Fruit fly (Drosophila melanogaster) whole organism, embryonic: Measurements from ENCODE around the gene CG15803.

Experiments
- B-H2 ChIP-seq: fragments of 200-800 bp; sonication (Bioruptor generic); optimal IDR thresholded peaks from 2 replicates; lab custom pipeline; 2018; ENCODE audit warnings: missing biosample characterization, mild to moderate bottlenecking, missing genetic modification characterization
- Bteb2 ChIP-seq: fragments of 200-800 bp; sonication (Bioruptor generic); optimal IDR thresholded peaks from 2 replicates; lab custom pipeline; 2016; ENCODE audit warnings: missing biosample characterization, missing genetic modification characterization
- CG10267 ChIP-seq: fragments of 200-800 bp; sonication (Bioruptor generic); optimal IDR thresholded peaks from 2 replicates; lab custom pipeline; 2018; ENCODE audit warnings: missing biosample characterization, mild to moderate bottlenecking, missing genetic modification characterization, moderate library complexity
- CG11093 ChIP-seq: fragments of 200-800 bp; sonication (Bioruptor generic); IDR thresholded peaks from 3 replicates; pipeline ENCODE4 v1.3.6; 2022; ENCODE audit warnings: missing biosample characterization, missing genetic modification characterization
- CG11696 ChIP-seq: fragments of 200-800 bp; sonication (Bioruptor generic); IDR thresholded peaks from 2 replicates; pipeline ENCODE4 v1.3.6; 2022; ENCODE audit warnings: missing biosample characterization, missing genetic modification characterization
- CG12236 ChIP-seq: fragments of 200-800 bp; sonication (Bioruptor generic); optimal IDR thresholded peaks from 2 replicates; lab custom pipeline; 2016; ENCODE audit warnings: missing biosample characterization, missing genetic modification characterization
- CG14860 ChIP-seq: fragments of 200-800 bp; sonication (Bioruptor generic); IDR thresholded peaks from 3 replicates; pipeline ENCODE4 v1.3.6; 2022; ENCODE audit warnings: missing biosample characterization, missing genetic modification characterization; ENCODE audit not compliant: partially characterized antibody
- CG15696 ChIP-seq: fragments of 200-800 bp; sonication (Bioruptor generic); optimal IDR thresholded peaks from 2 replicates; lab custom pipeline; 2019; ENCODE audit warnings: missing biosample characterization, mild to moderate bottlenecking, missing genetic modification characterization, moderate library complexity
- CG16863 ChIP-seq: fragments of 200-800 bp; sonication (Bioruptor generic); optimal IDR thresholded peaks from 3 replicates; lab custom pipeline; 2016; ENCODE audit warnings: missing biosample characterization, missing genetic modification characterization
- CG2116 ChIP-seq: fragments of 200-800 bp; sonication (Bioruptor generic); optimal IDR thresholded peaks from 3 replicates; lab custom pipeline; 2018; ENCODE audit warnings: missing biosample characterization, mild to moderate bottlenecking, missing genetic modification characterization
- CG2202 ChIP-seq: fragments of 200-800 bp; sonication (Bioruptor generic); optimal IDR thresholded peaks from 2 replicates; lab custom pipeline; 2018; ENCODE audit warnings: missing biosample characterization, mild to moderate bottlenecking, missing genetic modification characterization
- CG2875 ChIP-seq: fragments of 200-800 bp; sonication (Bioruptor generic); optimal IDR thresholded peaks from 2 replicates; lab custom pipeline; 2017; ENCODE audit warnings: missing biosample characterization, mild to moderate bottlenecking, missing genetic modification characterization, missing genetic modification reagents
- CG30020 ChIP-seq: fragments of 200-800 bp; optimal IDR thresholded peaks from 2 replicates; lab custom pipeline; 2019; ENCODE audit warnings: missing biosample characterization, mild to moderate bottlenecking, missing genetic modification characterization, moderate library complexity
- CG32772 ChIP-seq: fragments of 200-800 bp; sonication (Bioruptor generic); IDR thresholded peaks from 2 replicates; pipeline ENCODE4 v1.3.6; 2022; ENCODE audit warnings: missing biosample characterization, missing genetic modification characterization
- CG34224 ChIP-seq: fragments of 200-800 bp; sonication (Bioruptor generic); IDR thresholded peaks from 3 replicates; pipeline ENCODE4 v1.3.6; 2022; ENCODE audit warnings: missing biosample characterization, missing genetic modification characterization; ENCODE audit not compliant: partially characterized antibody
- CG34376 ChIP-seq: fragments of 200-800 bp; sonication (Bioruptor generic); optimal IDR thresholded peaks from 2 replicates; lab custom pipeline; 2018; ENCODE audit warnings: missing biosample characterization, mild to moderate bottlenecking, missing genetic modification characterization
- CG4282 ChIP-seq: fragments of 200-800 bp; sonication (Bioruptor generic); optimal IDR thresholded peaks from 2 replicates; lab custom pipeline; 2016; ENCODE audit warnings: missing biosample characterization, missing genetic modification characterization
- CG6765 ChIP-seq: fragments of 200-800 bp; sonication (Bioruptor generic); optimal IDR thresholded peaks from 3 replicates; lab custom pipeline; 2017; ENCODE audit warnings: missing biosample characterization, mild to moderate bottlenecking, missing genetic modification characterization
- CG6813 ChIP-seq: fragments of 200-800 bp; sonication (Bioruptor generic); optimal IDR thresholded peaks from 2 replicates; lab custom pipeline; 2017; ENCODE audit warnings: missing biosample characterization, missing genetic modification characterization, mild to moderate bottlenecking, moderate library complexity, missing genetic modification reagents
- CG7357 ChIP-seq: fragments of 200-800 bp; sonication (Bioruptor generic); IDR thresholded peaks from 3 replicates; pipeline ENCODE4 v1.3.6; 2022; ENCODE audit warnings: missing biosample characterization, missing genetic modification characterization
- CG8290 ChIP-seq, 3 experiments: fragments of 200-800 bp; sonication (Bioruptor generic); optimal IDR thresholded peaks; 2 replicates each; lab custom pipeline; 2016 to 2019; ENCODE audit warnings: missing biosample characterization in 3 of 3, missing genetic modification characterization in 3 of 3, mild to moderate bottlenecking in 2 of 3, moderate library complexity in 1 of 3
- CG8359 ChIP-seq: fragments of 200-800 bp; sonication (Bioruptor generic); optimal IDR thresholded peaks from 2 replicates; lab custom pipeline; 2017; ENCODE audit warnings: missing biosample characterization, mild to moderate bottlenecking, missing genetic modification characterization, borderline replicate concordance
- CG8944 ChIP-seq: fragments of 200-800 bp; sonication (Bioruptor generic); optimal IDR thresholded peaks from 3 replicates; lab custom pipeline; 2016; ENCODE audit warnings: missing biosample characterization, missing genetic modification characterization
- Dp ChIP-seq: fragments of 200-800 bp; sonication (Bioruptor generic); optimal IDR thresholded peaks from 2 replicates; lab custom pipeline; 2018; ENCODE audit warnings: missing biosample characterization, mild to moderate bottlenecking, missing genetic modification characterization, moderate library complexity
- E2f2 ChIP-seq: fragments of 200-800 bp; sonication (Bioruptor generic); IDR thresholded peaks from 2 replicates; pipeline ENCODE4 v1.3.6; 2022; ENCODE audit warnings: missing biosample characterization, missing genetic modification characterization
- Eip74EF ChIP-seq, 2 experiments: fragments of 200-800 bp in 1 of 2; fragments of >200 bp in 1 of 2; sonication (Bioruptor generic) in 1 of 2; optimal IDR thresholded peaks; 2 replicates each; lab custom pipeline; 2017 to 2019; ENCODE audit warnings: missing biosample characterization in 2 of 2, missing genetic modification characterization in 2 of 2, mild to moderate bottlenecking in 1 of 2, moderate library complexity in 1 of 2
- H15 ChIP-seq: fragments of 200-800 bp; sonication (Bioruptor generic); IDR thresholded peaks from 3 replicates; pipeline ENCODE4 v1.3.6; 2022; ENCODE audit warnings: missing biosample characterization, missing genetic modification characterization
- HLH3B ChIP-seq: fragments of 200-800 bp; sonication (Bioruptor generic); IDR thresholded peaks from 2 replicates; pipeline ENCODE4 v1.3.6; 2022; ENCODE audit warnings: missing biosample characterization, missing genetic modification characterization
- Lhr ChIP-seq: fragments of 200-800 bp; sonication (Bioruptor generic); optimal IDR thresholded peaks from 3 replicates; lab custom pipeline; 2017; ENCODE audit warnings: mild to moderate bottlenecking, missing biosample characterization, missing genetic modification reagents, missing genetic modification characterization
- MTF-1 ChIP-seq: fragments of 200-800 bp; sonication (Bioruptor generic); optimal IDR thresholded peaks from 2 replicates; lab custom pipeline; 2018; ENCODE audit warnings: missing biosample characterization, mild to moderate bottlenecking, missing genetic modification characterization, borderline replicate concordance
- Med ChIP-seq: fragments of 200-800 bp; sonication (Bioruptor generic); peaks from one replicate; lab custom pipeline; 2016; ENCODE audit warnings: missing biosample characterization, missing genetic modification characterization, mild to moderate bottlenecking, inconsistent platforms, moderate library complexity
- Ssrp ChIP-seq: fragments of 200-800 bp; sonication (Bioruptor generic); optimal IDR thresholded peaks from 2 replicates; lab custom pipeline; 2018; ENCODE audit warnings: missing biosample characterization, mild to moderate bottlenecking, missing genetic modification characterization, moderate library complexity
- amos ChIP-seq: fragments of 200-800 bp; sonication (Bioruptor generic); IDR thresholded peaks from 2 replicates; pipeline ENCODE4 v1.3.6; 2022; ENCODE audit warnings: missing biosample characterization, missing genetic modification characterization; ENCODE audit not compliant: partially characterized antibody
- dan ChIP-seq: fragments of 200-800 bp; sonication (Bioruptor generic); IDR thresholded peaks from 2 replicates; pipeline ENCODE4 v1.3.6; 2022; ENCODE audit warnings: missing biosample characterization, missing genetic modification characterization
- danr ChIP-seq: fragments of 200-800 bp; sonication (Bioruptor generic); IDR thresholded peaks from 2 replicates; pipeline ENCODE4 v1.3.6; 2022; ENCODE audit warnings: missing biosample characterization, missing genetic modification characterization
- exex ChIP-seq: fragments of 200-800 bp; sonication (Bioruptor generic); optimal IDR thresholded peaks from 4 replicates; lab custom pipeline; 2018; ENCODE audit warnings: missing biosample characterization, mild to moderate bottlenecking, missing genetic modification characterization, moderate library complexity
- gem ChIP-seq: fragments of 200-800 bp; sonication (Bioruptor generic); optimal IDR thresholded peaks from 2 replicates; lab custom pipeline; 2019; ENCODE audit warnings: missing biosample characterization, mild to moderate bottlenecking, missing genetic modification characterization, moderate library complexity
- gt ChIP-seq: fragments of 200-800 bp; sonication (Bioruptor generic); IDR thresholded peaks from 2 replicates; pipeline ENCODE4 v1.3.6; 2022; ENCODE audit warnings: missing biosample characterization, missing genetic modification characterization
- insv ChIP-seq, 2 experiments: fragments of 200-800 bp; sonication (Bioruptor generic); optimal IDR thresholded peaks; 3 replicates each; lab custom pipeline; 2016 to 2018; ENCODE audit warnings: missing biosample characterization in 2 of 2, missing genetic modification characterization in 2 of 2
- jigr1 ChIP-seq: fragments of 200-800 bp; sonication (Bioruptor generic); IDR thresholded peaks from 3 replicates; pipeline ENCODE4 v1.3.6; 2022; ENCODE audit warnings: missing biosample characterization, missing genetic modification characterization
- kah ChIP-seq: fragments of 200-800 bp; sonication (Bioruptor generic); optimal IDR thresholded peaks from 2 replicates; lab custom pipeline; 2018; ENCODE audit warnings: missing biosample characterization, mild to moderate bottlenecking, missing genetic modification characterization
- ken ChIP-seq: fragments of 200-800 bp; sonication (Bioruptor generic); IDR thresholded peaks from 3 replicates; pipeline ENCODE4 v1.3.6; 2022; ENCODE audit warnings: missing biosample characterization, missing genetic modification characterization
- mam ChIP-seq: fragments of 200-800 bp; sonication (Bioruptor generic); optimal IDR thresholded peaks from 3 replicates; lab custom pipeline; 2016; ENCODE audit warnings: missing biosample characterization, missing genetic modification characterization
- nom ChIP-seq: fragments of 200-800 bp; sonication (Bioruptor generic); optimal IDR thresholded peaks from 2 replicates; lab custom pipeline; 2017; ENCODE audit warnings: missing biosample characterization, missing genetic modification characterization, mild to moderate bottlenecking, moderate library complexity, missing genetic modification reagents
- sr ChIP-seq: fragments of 200-800 bp; sonication (Bioruptor generic); IDR thresholded peaks from 3 replicates; pipeline ENCODE4 v1.3.6; 2022; ENCODE audit warnings: missing biosample characterization, missing genetic modification characterization
- sug ChIP-seq: fragments of 200-800 bp; optimal IDR thresholded peaks from 2 replicates; lab custom pipeline; 2019; ENCODE audit warnings: missing biosample characterization, mild to moderate bottlenecking, missing genetic modification characterization, moderate library complexity

Gene CG15803

DNA sequence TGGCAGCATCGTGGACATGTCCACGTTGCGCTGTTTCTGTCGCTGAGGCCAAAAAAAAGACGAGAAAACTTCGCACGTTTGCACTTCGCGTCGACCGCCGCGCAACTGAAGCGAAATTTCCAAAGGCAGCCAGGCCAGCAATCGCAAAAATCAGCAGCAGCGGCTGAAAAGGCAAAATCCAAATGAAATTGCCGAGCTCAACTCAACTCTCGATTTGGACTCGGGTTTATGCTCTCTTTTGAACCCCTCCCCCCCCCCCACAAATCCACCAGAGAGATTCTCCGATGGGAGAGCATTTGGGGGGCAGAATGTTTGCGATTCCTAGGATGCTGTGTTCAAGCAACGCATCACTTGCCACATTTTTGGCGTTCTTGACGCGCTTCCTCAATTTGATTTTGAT lies 46.2 kb downstream of the CG15803 start, which contains the start of gene PKD (continued):
- 0 out of 3 replicates have a peak, but pooled peaks have one; percentile 37 for TF ChIP-seq CG34224 (GFP tag; lab: Robert Waterston, UW)
- no peak for TF ChIP-seq kah (GFP tag; lab: Kevin White, UChicago)
- TF ChIP-seq Bteb2 (GFP tag; lab: Kevin White, UChicago), result no peak
- TF ChIP-seq CG8290 (GFP tag; optimal IDR thresholded peaks at IDR 0.05; lab: Kevin White, UChicago), result no peak
- TF ChIP-seq CG8290 (tag; optimal IDR thresholded peaks at IDR 0.05; lab: Kevin White, UChicago), result peak in 1 of 2 experiments; percentile 13
- TF ChIP-seq CG8944 (GFP tag; lab: Kevin White, UChicago), result no peak
- no peak for TF ChIP-seq CG2116 (GFP tag; lab: Kevin White, UChicago)
- no peak for TF ChIP-seq E2f2 (GFP tag; lab: Robert Waterston, UW)
- no peak for TF ChIP-seq CG6765 (GFP tag; lab: Kevin White, UChicago)
- no peak for TF ChIP-seq MTF-1 (GFP tag; lab: Kevin White, UChicago)
- no peak for TF ChIP-seq jigr1
- no peak for TF ChIP-seq CG2875

DNA sequence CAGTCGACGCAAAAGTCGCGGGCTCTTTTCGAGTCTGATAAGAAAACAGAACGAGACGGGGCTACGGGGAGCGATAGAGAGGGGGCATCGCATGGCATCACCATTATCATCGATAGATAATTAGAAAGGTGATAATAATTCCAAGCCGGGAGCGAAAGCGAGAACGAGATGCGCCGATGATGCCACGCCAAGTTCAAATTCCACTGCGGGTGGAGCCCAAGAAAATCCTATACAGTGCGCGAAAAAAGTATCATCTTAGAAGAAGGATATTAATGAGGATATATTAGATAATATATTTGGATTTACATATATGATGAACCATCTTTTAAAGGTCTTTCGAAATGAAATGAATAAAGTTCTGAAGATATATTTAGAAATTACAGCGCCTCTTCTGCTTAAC lies 47.8 kb downstream of the CG15803 start:
- TF ChIP-seq CG34376 (peak; percentile 42), CG11093 (GFP tag; lab: Robert Waterston, UW) (no peak), sug (peak; percentile 20), nom (GFP tag; lab: Kevin White, UChicago) (peak; percentile 60), B-H2 (GFP tag; lab: Kevin White, UChicago) (no peak), Med (GFP tag; lab: Kevin White, UChicago) (peak; percentile 3)

DNA sequence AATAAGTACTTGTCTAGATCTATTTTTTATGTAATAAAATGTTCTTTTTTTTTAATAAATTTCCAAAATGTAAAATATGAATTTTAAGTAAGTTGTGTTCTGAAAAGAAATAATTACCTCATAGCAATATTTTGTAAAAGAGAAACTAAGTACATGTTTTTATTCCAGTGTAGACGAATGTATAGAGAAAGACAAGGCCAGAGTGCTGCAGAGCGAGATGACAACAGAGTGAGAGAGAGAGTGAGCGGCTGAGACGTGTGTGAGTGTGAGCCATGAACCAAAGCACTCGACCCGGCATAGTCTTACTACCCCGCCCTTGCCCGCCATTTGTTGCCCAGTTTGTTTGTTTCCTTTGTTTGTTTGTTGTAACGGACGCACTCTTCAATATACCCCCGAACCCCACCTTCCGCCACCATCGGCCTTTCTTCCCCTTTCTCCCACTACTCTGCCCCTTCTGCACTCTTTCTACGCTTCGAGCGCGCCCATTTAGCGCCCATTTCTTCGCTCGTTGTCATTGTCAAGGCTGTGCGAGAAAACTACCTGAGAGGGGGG lies 49.1 kb downstream of the CG15803 start:
- TF ChIP-seq dan, result no peak
- no peak for TF ChIP-seq CG11696 (GFP tag; lab: Robert Waterston, UW)
- peak in 1 of 2 experiments; percentile 74 for TF ChIP-seq Eip74EF (GFP tag; optimal IDR thresholded peaks at IDR 0.05; lab: Kevin White, UChicago)
- TF ChIP-seq CG30020 (tag; lab: Kevin White, UChicago), result no peak
- TF ChIP-seq CG4282 (GFP tag; lab: Kevin White, UChicago), result no peak
- peak; percentile 76 for TF ChIP-seq CG2202 (tag; lab: Kevin White, UChicago)
- no peak for TF ChIP-seq danr (GFP tag; lab: Robert Waterston, UW)
- peak; percentile 58 for TF ChIP-seq Lhr
- peak; percentile 46 for TF ChIP-seq CG10267 (tag; lab: Kevin White, UChicago)
- no peak for TF ChIP-seq mam
- no peak for TF ChIP-seq CG14860 (GFP tag; lab: Robert Waterston, UW)
- TF ChIP-seq CG12236 (GFP tag; lab: Kevin White, UChicago), result no peak
- no peak for TF ChIP-seq Dp (GFP tag; lab: Kevin White, UChicago)
- TF ChIP-seq gt, result 0 out of 2 replicates have a peak, but pooled peaks have one; percentile 20
- TF ChIP-seq HLH3B, result no peak
- peak; percentile 36; the same call in 1 of the 3 replicates for TF ChIP-seq H15 (GFP tag; lab: Robert Waterston, UW)
- peak; percentile 80 for TF ChIP-seq ken (GFP tag; lab: Robert Waterston, UW)
- TF ChIP-seq insv (GFP tag; optimal IDR thresholded peaks at IDR 0.05; lab: Kevin White, UChicago), result no peak
- TF ChIP-seq CG34376, result no peak
- 0 out of 2 replicates have a peak, but pooled peaks have one; percentile 16 for TF ChIP-seq CG32772 (GFP tag; lab: Robert Waterston, UW)
- TF ChIP-seq CG15696 (tag; lab: Kevin White, UChicago), result peak; percentile 9
- peak; percentile 22 for TF ChIP-seq CG16863 (GFP tag; lab: Kevin White, UChicago)
- TF ChIP-seq Ssrp (tag; lab: Kevin White, UChicago), result peak; percentile 52
- peak; percentile 85 for TF ChIP-seq CG6813 (GFP tag; lab: Kevin White, UChicago)
- no peak for TF ChIP-seq exex (tag; lab: Kevin White, UChicago)
- peak; percentile 30; the same call in 1 of the 3 replicates for TF ChIP-seq sr
- TF ChIP-seq CG8359 (GFP tag; lab: Kevin White, UChicago), result peak; percentile 59
- TF ChIP-seq amos (GFP tag; lab: Robert Waterston, UW), result no peak
- TF ChIP-seq gem (tag; lab: Kevin White, UChicago), result peak; percentile 83
- TF ChIP-seq CG7357 (GFP tag; lab: Robert Waterston, UW), result no peak
